Worm (Caenorhabditis elegans): ENCODE results near the gene cya-1.

DNA sequence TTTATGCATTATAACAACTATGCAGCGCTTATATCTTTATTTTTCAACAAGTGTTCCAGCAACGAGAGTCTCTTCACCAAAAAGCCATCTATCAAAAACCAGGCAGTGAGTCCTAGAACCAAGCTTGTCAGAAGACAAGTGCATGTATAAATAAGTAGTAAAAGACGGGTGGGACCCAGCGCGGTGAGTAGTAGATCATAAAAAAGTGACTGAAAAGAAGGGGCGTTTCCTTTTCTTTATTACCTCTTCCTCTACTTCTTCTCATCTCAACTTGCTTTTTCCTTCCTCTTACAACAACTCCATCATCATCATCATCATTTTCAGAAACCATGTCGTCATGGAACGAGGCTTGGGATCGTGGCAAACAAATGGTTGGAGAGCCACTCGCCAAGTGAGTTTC, 27.5 kb upstream of the cya-1 start, which contains the start of gene eat-4:
- no peak for TF ChIP-seq aly-2 (tag; optimal IDR thresholded peaks at IDR 0.05)
- no peak for TF ChIP-seq R02D3.7 (tag; optimal IDR thresholded peaks at IDR 0.05)
- TF ChIP-seq elt-3 (tag; optimal IDR thresholded peaks at IDR 0.05), result no peak
- no peak for TF ChIP-seq skn-1 (tag; optimal IDR thresholded peaks at IDR 0.05)
- TF ChIP-seq zag-1 (tag; optimal IDR thresholded peaks at IDR 0.05), result no peak
- TF ChIP-seq blmp-1 (tag; optimal IDR thresholded peaks at IDR 0.05; ENCODE audit: insufficient read depth), result no peak
- TF ChIP-seq lin-11 (tag; optimal IDR thresholded peaks at IDR 0.05), result no peak
- TF ChIP-seq peb-1 (tag; optimal IDR thresholded peaks at IDR 0.05), result no peak
- TF ChIP-seq elt-1 (tag; optimal IDR thresholded peaks at IDR 0.05), result no peak
- no peak for TF ChIP-seq egl-27 (tag; optimal IDR thresholded peaks at IDR 0.05)
- no peak for TF ChIP-seq F13H6.1 (tag; optimal IDR thresholded peaks at IDR 0.05)
